Fruit fly (Drosophila melanogaster) S2 (cell line): ENCODE results near the gene CG10116.

Experiments
- CG8478 ChIP-seq: fragments of >200 bp; optimal IDR thresholded peaks from 2 replicates; lab custom pipeline; 2018
- CTCF ChIP-seq, 2 experiments: fragments of >200 bp; optimal IDR thresholded peaks; 2 replicates each; lab custom pipeline; 2018

DNA sequence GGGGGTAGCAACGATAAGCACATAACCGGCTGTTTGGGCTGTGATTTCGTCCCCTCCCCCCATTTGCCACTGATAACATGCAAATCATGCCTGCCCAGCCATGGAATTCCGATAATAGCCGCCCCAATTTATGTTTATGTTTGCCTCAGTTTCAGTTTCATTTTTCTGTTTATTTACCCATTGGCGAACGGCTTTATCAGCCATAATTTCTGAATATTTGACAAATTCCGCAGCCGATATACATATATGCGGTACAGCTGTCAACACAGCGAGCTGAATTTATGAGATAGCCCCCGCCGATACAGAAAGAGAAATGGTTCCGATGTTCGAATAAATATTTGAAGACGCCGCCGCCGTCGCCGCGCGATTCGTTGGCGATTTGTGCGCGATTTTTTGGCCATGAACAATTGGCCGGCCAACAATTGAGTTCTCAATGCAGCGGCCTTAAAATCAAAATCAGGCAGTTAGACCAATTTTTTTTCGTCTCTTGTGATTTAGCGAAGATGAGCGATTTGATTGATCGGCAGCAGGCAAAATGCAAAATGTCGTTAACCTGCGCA lies 32.2 kb upstream of the CG10116 start:
- TF ChIP-seq CG8478 (lab: Kevin White, UChicago) (no peak), CTCF (optimal IDR thresholded peaks at IDR 0.05; lab: Kevin White, UChicago) (no peak)
